Fruit fly (Drosophila melanogaster) whole organism, embryonic: ENCODE data around the gene CG7362.

Experiments
- CG1024 ChIP-seq: fragments of 200-800 bp; sonication (Bioruptor generic); IDR thresholded peaks from 2 replicates; pipeline ENCODE4 v1.3.6; 2022; ENCODE audit warnings: missing biosample characterization, missing genetic modification characterization
- CG10654 ChIP-seq: fragments of 200-800 bp; sonication (Bioruptor generic); optimal IDR thresholded peaks from 2 replicates; lab custom pipeline; 2016; ENCODE audit warnings: missing biosample characterization, missing genetic modification characterization
- CG11085 ChIP-seq: fragments of 200-800 bp; sonication (Bioruptor generic); IDR thresholded peaks from 2 replicates; pipeline ENCODE4 v1.3.6; 2022; ENCODE audit warnings: missing biosample characterization, missing genetic modification characterization
- CG11504 ChIP-seq: fragments of 200-800 bp; sonication (Bioruptor generic); optimal IDR thresholded peaks from 3 replicates; lab custom pipeline; 2019; ENCODE audit warnings: missing biosample characterization, mild to moderate bottlenecking, missing genetic modification characterization, moderate library complexity
- CG11560 ChIP-seq: fragments of 200-800 bp; sonication (Bioruptor generic); IDR thresholded peaks from 3 replicates; pipeline ENCODE4 v1.3.6; 2022; ENCODE audit warnings: missing biosample characterization, missing genetic modification characterization
- CG12155 ChIP-seq: fragments of 200-800 bp; sonication (Bioruptor generic); optimal IDR thresholded peaks from 3 replicates; lab custom pipeline; 2016; ENCODE audit warnings: missing biosample characterization, missing genetic modification characterization
- CG12391 ChIP-seq: fragments of 200-800 bp; sonication (Bioruptor generic); optimal IDR thresholded peaks from 3 replicates; lab custom pipeline; 2018; ENCODE audit warnings: missing biosample characterization, mild to moderate bottlenecking, missing genetic modification characterization, moderate library complexity
- CG12659 ChIP-seq: fragments of 200-800 bp; sonication (Bioruptor generic); optimal IDR thresholded peaks from 3 replicates; lab custom pipeline; 2017; ENCODE audit warnings: mild to moderate bottlenecking, missing biosample characterization, missing genetic modification reagents, missing genetic modification characterization
- CG13296 ChIP-seq: fragments of 200-800 bp; sonication (Bioruptor generic); optimal IDR thresholded peaks from 3 replicates; lab custom pipeline; 2018; ENCODE audit warnings: missing biosample characterization, mild to moderate bottlenecking, missing genetic modification characterization
- CG15269 ChIP-seq: fragments of 200-800 bp; sonication (Bioruptor generic); optimal IDR thresholded peaks from 2 replicates; lab custom pipeline; 2018; ENCODE audit warnings: missing biosample characterization, mild to moderate bottlenecking, missing genetic modification characterization, moderate library complexity
- CG17385 ChIP-seq: fragments of 200-800 bp; sonication (Bioruptor generic); optimal IDR thresholded peaks from 3 replicates; lab custom pipeline; 2018; ENCODE audit warnings: missing biosample characterization, mild to moderate bottlenecking, missing genetic modification characterization
- CG18262 ChIP-seq: fragments of 200-800 bp; optimal IDR thresholded peaks from 3 replicates; lab custom pipeline; 2019; ENCODE audit warnings: missing biosample characterization, mild to moderate bottlenecking, missing genetic modification characterization, moderate library complexity
- CG18476 ChIP-seq: fragments of 200-800 bp; sonication (Bioruptor generic); optimal IDR thresholded peaks from 2 replicates; lab custom pipeline; 2016; ENCODE audit warnings: missing biosample characterization, mild to moderate bottlenecking, missing genetic modification characterization
- CG2120 ChIP-seq: fragments of 200-800 bp; sonication (Bioruptor generic); optimal IDR thresholded peaks from 3 replicates; lab custom pipeline; 2016; ENCODE audit warnings: missing biosample characterization, missing genetic modification characterization
- CG2712 ChIP-seq: fragments of 200-800 bp; optimal IDR thresholded peaks from 3 replicates; lab custom pipeline; 2019; ENCODE audit warnings: missing biosample characterization, mild to moderate bottlenecking, missing genetic modification characterization, moderate library complexity
- CG30403 ChIP-seq: fragments of 200-800 bp; sonication (Bioruptor generic); optimal IDR thresholded peaks from 3 replicates; lab custom pipeline; 2016; ENCODE audit warnings: missing biosample characterization, missing genetic modification characterization
- CG3407 ChIP-seq: fragments of 200-800 bp; sonication (Bioruptor generic); optimal IDR thresholded peaks from 2 replicates; lab custom pipeline; 2018; ENCODE audit warnings: missing biosample characterization, mild to moderate bottlenecking, missing genetic modification characterization
- CG3726 ChIP-seq: fragments of 200-800 bp; sonication (Bioruptor generic); IDR thresholded peaks from 3 replicates; pipeline ENCODE4, ENCODE4 v1.3.6; 2022; ENCODE audit warnings: missing biosample characterization, missing genetic modification characterization
- CG42726 ChIP-seq: fragments of 200-800 bp; sonication (Bioruptor generic); IDR thresholded peaks from 2 replicates; pipeline ENCODE4 v1.3.6; 2022; ENCODE audit warnings: missing biosample characterization, missing genetic modification characterization; ENCODE audit not compliant: partially characterized antibody
- CG7372 ChIP-seq: fragments of 200-800 bp; sonication (Bioruptor generic); IDR thresholded peaks from 2 replicates; pipeline ENCODE4 v1.3.6; 2022; ENCODE audit warnings: missing biosample characterization, missing genetic modification characterization
- CG8478 ChIP-seq: fragments of >200 bp; optimal IDR thresholded peaks from 2 replicates; lab custom pipeline; 2018
- CG8944 ChIP-seq: fragments of 200-800 bp; sonication (Bioruptor generic); optimal IDR thresholded peaks from 3 replicates; lab custom pipeline; 2016; ENCODE audit warnings: missing biosample characterization, missing genetic modification characterization
- CG9932 ChIP-seq: fragments of 200-800 bp; sonication (Bioruptor generic); IDR thresholded peaks from 2 replicates; pipeline ENCODE4 v1.3.6; 2022; ENCODE audit warnings: missing biosample characterization, missing genetic modification characterization
- CHES-1-like ChIP-seq: fragments of 200-800 bp; sonication (Bioruptor generic); optimal IDR thresholded peaks from 2 replicates; lab custom pipeline; 2016; ENCODE audit warnings: missing biosample characterization, missing genetic modification characterization
- Doc2 ChIP-seq: fragments of 200-800 bp; sonication (Bioruptor generic); IDR thresholded peaks from 2 replicates; pipeline ENCODE4 v1.3.6; 2022; ENCODE audit warnings: missing biosample characterization, missing genetic modification characterization
- E2f1 ChIP-seq: fragments of 200-800 bp; sonication (Bioruptor generic); IDR thresholded peaks from 2 replicates; pipeline ENCODE4 v1.3.6; 2022; ENCODE audit warnings: missing biosample characterization, missing genetic modification characterization
- Fer1 ChIP-seq: fragments of 200-800 bp; sonication (Bioruptor generic); optimal IDR thresholded peaks from 2 replicates; lab custom pipeline; 2017; ENCODE audit warnings: missing biosample characterization, mild to moderate bottlenecking, missing genetic modification characterization
- GATAe ChIP-seq: fragments of 200-800 bp; sonication (Bioruptor generic); conservative IDR thresholded peaks from 2 replicates; pipeline ENCODE4 v1.3.6; 2022; ENCODE audit warnings: missing biosample characterization, missing genetic modification characterization
- Med ChIP-seq: fragments of 200-800 bp; sonication (Bioruptor generic); peaks from one replicate; lab custom pipeline; 2016; ENCODE audit warnings: missing biosample characterization, missing genetic modification characterization, mild to moderate bottlenecking, inconsistent platforms, moderate library complexity
- Nf-YA ChIP-seq: fragments of 200-800 bp; sonication (Bioruptor generic); IDR thresholded peaks from 2 replicates; pipeline ENCODE4 v1.3.6; 2022; ENCODE audit warnings: missing biosample characterization, missing genetic modification characterization
- Oaz ChIP-seq: fragments of 200-800 bp; sonication (Bioruptor generic); IDR thresholded peaks from 2 replicates; pipeline ENCODE4 v1.3.6; 2022; ENCODE audit warnings: missing biosample characterization, missing genetic modification characterization
- PHDP ChIP-seq: fragments of 200-800 bp; sonication (Bioruptor generic); optimal IDR thresholded peaks from 3 replicates; lab custom pipeline; 2018; ENCODE audit warnings: missing biosample characterization, mild to moderate bottlenecking, missing genetic modification characterization, moderate library complexity
- Sox100B ChIP-seq: fragments of 200-800 bp; sonication (Bioruptor generic); optimal IDR thresholded peaks from 3 replicates; lab custom pipeline; 2018; ENCODE audit warnings: missing biosample characterization, mild to moderate bottlenecking, missing genetic modification characterization
- Trl ChIP-seq, 3 experiments: fragments of >200 bp in 2 of 3; fragments of 200-800 bp in 1 of 3; sonication (Bioruptor generic) in 1 of 3; optimal IDR thresholded peaks; 2 replicates in 1 of 3; 3 replicates in 2 of 3; lab custom pipeline; 2016 to 2017; ENCODE audit warnings: missing biosample characterization in 1 of 3, missing genetic modification characterization in 1 of 3
- Xrp1 ChIP-seq: fragments of 200-800 bp; sonication (Bioruptor generic); IDR thresholded peaks from 2 replicates; pipeline ENCODE4 v1.3.6; 2022; ENCODE audit warnings: missing biosample characterization, missing genetic modification characterization
- bbx ChIP-seq: fragments of 200-800 bp; sonication (Bioruptor generic); IDR thresholded peaks from 2 replicates; pipeline ENCODE4 v1.3.6; 2022; ENCODE audit warnings: missing biosample characterization, missing genetic modification characterization; ENCODE audit not compliant: partially characterized antibody
- dan ChIP-seq: fragments of 200-800 bp; sonication (Bioruptor generic); IDR thresholded peaks from 2 replicates; pipeline ENCODE4 v1.3.6; 2022; ENCODE audit warnings: missing biosample characterization, missing genetic modification characterization
- hb ChIP-seq: fragments of 200-800 bp; sonication (Bioruptor generic); IDR thresholded peaks from 3 replicates; pipeline ENCODE4 v1.3.6; 2022; ENCODE audit warnings: missing biosample characterization, missing genetic modification characterization; ENCODE audit not compliant: partially characterized antibody
- jing ChIP-seq: fragments of 200-800 bp; sonication (Bioruptor generic); optimal IDR thresholded peaks from 2 replicates; lab custom pipeline; 2018; ENCODE audit warnings: missing biosample characterization, mild to moderate bottlenecking, missing genetic modification characterization
- lab ChIP-seq: fragments of 200-800 bp; sonication (Bioruptor generic); optimal IDR thresholded peaks from 3 replicates; lab custom pipeline; 2017; ENCODE audit warnings: missing biosample characterization, missing genetic modification characterization, mild to moderate bottlenecking, moderate library complexity, missing genetic modification reagents
- lilli ChIP-seq: fragments of 200-800 bp; sonication (Bioruptor generic); optimal IDR thresholded peaks from 3 replicates; lab custom pipeline; 2016; ENCODE audit warnings: missing biosample characterization, missing genetic modification characterization
- mam ChIP-seq: fragments of 200-800 bp; sonication (Bioruptor generic); optimal IDR thresholded peaks from 3 replicates; lab custom pipeline; 2016; ENCODE audit warnings: missing biosample characterization, missing genetic modification characterization
- pan ChIP-seq, 4 experiments: fragments of >200 bp in 3 of 4; fragments of 200-800 bp in 1 of 4; sonication (Bioruptor generic) in 1 of 4; optimal IDR thresholded peaks in 3 of 4; IDR thresholded peaks in 1 of 4; 2 replicates each; pipeline versions ENCODE4 v1.3.6 to Lab custom; 2017 to 2022; ENCODE audit warnings: missing biosample characterization in 2 of 4, missing genetic modification characterization in 2 of 4, mixed read lengths in 1 of 4
- row ChIP-seq: fragments of 200-800 bp; sonication (Bioruptor generic); IDR thresholded peaks from 3 replicates; pipeline ENCODE4 v1.3.6; 2022; ENCODE audit warnings: missing biosample characterization, missing genetic modification characterization
- slbo ChIP-seq: fragments of 200-800 bp; sonication (Bioruptor generic); IDR thresholded peaks from 2 replicates; pipeline ENCODE4 v1.3.6; 2022; ENCODE audit warnings: missing biosample characterization, missing genetic modification characterization
- sna ChIP-seq: fragments of 200-800 bp; sonication (Bioruptor generic); IDR thresholded peaks from 2 replicates; pipeline ENCODE4 v1.3.6; 2022; ENCODE audit warnings: missing biosample characterization, missing genetic modification characterization; ENCODE audit not compliant: partially characterized antibody
- stc ChIP-seq: fragments of 200-800 bp; sonication (Bioruptor generic); IDR thresholded peaks from 2 replicates; pipeline ENCODE4 v1.3.6; 2022; ENCODE audit warnings: missing biosample characterization, missing genetic modification characterization
- stwl ChIP-seq: fragments of 200-800 bp; sonication (Bioruptor generic); optimal IDR thresholded peaks from 3 replicates; lab custom pipeline; 2018; ENCODE audit warnings: missing biosample characterization, mild to moderate bottlenecking, missing genetic modification characterization, moderate library complexity
- tgo ChIP-seq: fragments of 200-800 bp; sonication (Bioruptor generic); IDR thresholded peaks from 3 replicates; pipeline ENCODE4 v1.3.6; 2022; ENCODE audit warnings: missing biosample characterization, missing genetic modification characterization
- trem ChIP-seq: fragments of 200-800 bp; optimal IDR thresholded peaks from 3 replicates; lab custom pipeline; 2019; ENCODE audit warnings: missing biosample characterization, mild to moderate bottlenecking, missing genetic modification characterization, moderate library complexity

The CG7362 gene

dm6 chr3R:14731781-14732100 lies 22.5 kb downstream of the CG7362 start (continued):
- TF ChIP-seq mam (GFP tag; lab: Kevin White, UChicago) (peak; percentile 7), sna (GFP tag; lab: Robert Waterston, UW) (no peak), CG13296 (GFP tag; lab: Kevin White, UChicago) (no peak), Oaz (GFP tag; lab: Robert Waterston, UW) (no peak), CG3407 (GFP tag; lab: Kevin White, UChicago) (no peak), CG11560 (no peak), CG9932 (GFP tag; lab: Robert Waterston, UW) (no peak), CG2712 (tag; lab: Kevin White, UChicago) (peak; percentile 25), CG12391 (tag; lab: Kevin White, UChicago) (no peak), CG10654 (GFP tag; lab: Kevin White, UChicago) (no peak), Sox100B (GFP tag; lab: Kevin White, UChicago) (no peak), dan (GFP tag; lab: Robert Waterston, UW) (no peak), lilli (GFP tag; lab: Kevin White, UChicago) (peak; percentile 13), CG18262 (tag; lab: Kevin White, UChicago) (peak; percentile 9), tgo (GFP tag; lab: Robert Waterston, UW) (peak; percentile 46; the same call in 1 of the 3 replicates), CG1024 (GFP tag; lab: Robert Waterston, UW) (no peak), Nf-YA (no peak), stwl (tag; lab: Kevin White, UChicago) (no peak), Trl (optimal IDR thresholded peaks at IDR 0.05; lab: Kevin White, UChicago) (peak in 1 of 2 experiments; percentile 28), Trl (GFP tag; optimal IDR thresholded peaks at IDR 0.05; lab: Kevin White, UChicago) (no peak), Med (peak; percentile 58), CG18476 (GFP tag; lab: Kevin White, UChicago) (peak; percentile 6), CHES-1-like (GFP tag; lab: Kevin White, UChicago) (no peak), Fer1 (GFP tag; lab: Kevin White, UChicago) (peak; percentile 30), CG15269 (tag; lab: Kevin White, UChicago) (peak; percentile 22), CG7372 (GFP tag; lab: Robert Waterston, UW) (0 out of 2 replicates have a peak, but pooled peaks have one; percentile 22), CG12155 (GFP tag; lab: Kevin White, UChicago) (no peak), CG2120 (GFP tag; lab: Kevin White, UChicago) (peak; percentile 1), GATAe (GFP tag; lab: Robert Waterston, UW) (no peak), bbx (GFP tag; lab: Robert Waterston, UW) (no peak), CG12659 (GFP tag; lab: Kevin White, UChicago) (peak; percentile 1), CG17385 (GFP tag; lab: Kevin White, UChicago) (peak; percentile 6), CG8944 (GFP tag; lab: Kevin White, UChicago) (no peak), CG3726 (GFP tag; lab: Robert Waterston, UW) (no peak), slbo (GFP tag; lab: Robert Waterston, UW) (no peak; the same call in 1 of the 2 replicates), PHDP (tag; lab: Kevin White, UChicago) (peak; percentile 6), Doc2 (GFP tag; lab: Robert Waterston, UW) (no peak), Xrp1 (GFP tag; lab: Robert Waterston, UW) (peak; percentile 21; the same call in 1 of the 2 replicates), CG30403 (GFP tag; lab: Kevin White, UChicago) (peak; percentile 19), jing (GFP tag; lab: Kevin White, UChicago) (no peak), CG11504 (tag; lab: Kevin White, UChicago) (peak; percentile 23), hb (no peak), trem (tag; lab: Kevin White, UChicago) (no peak), CG11085 (no peak), pan (optimal IDR thresholded peaks at IDR 0.05; lab: Kevin White, UChicago) (no peak), pan (GFP tag; optimal IDR thresholded peaks at IDR 0.05 in 1 of 2, IDR thresholded peaks at IDR 0.05 in 1 of 2) (peak in 1 of 2 experiments; percentile 14), CG8478 (lab: Kevin White, UChicago) (no peak), E2f1 (peak; percentile 22; the same call in 1 of the 2 replicates), stc (GFP tag; lab: Robert Waterston, UW) (peak; percentile 33; the same call in 1 of the 2 replicates), row (GFP tag; lab: Robert Waterston, UW) (peak; percentile 1; the same call in 2 of the 3 replicates), lab (GFP tag; lab: Kevin White, UChicago) (no peak), CG42726 (0 out of 2 replicates have a peak, but pooled peaks have one; percentile 20)
